Fruit fly (Drosophila melanogaster) whole organism, wandering third instar larva: ENCODE data around the gene Ide.
A peak's percentile ranks its signal among the peaks of the same experiment; 100 is the strongest.

ENCODE experiments used
- Abd-B ChIP-seq: fragments of >200 bp; optimal IDR thresholded peaks from 2 replicates; lab custom pipeline; 2017; ENCODE audit warnings: missing biosample characterization, missing genetic modification characterization
- CG32264 ChIP-seq: fragments of 200-800 bp; sonication (Bioruptor generic); optimal IDR thresholded peaks from 2 replicates; lab custom pipeline; 2016; ENCODE audit warnings: missing biosample characterization, missing genetic modification characterization
- CG9705 ChIP-seq: fragments of 200-800 bp; sonication (Bioruptor generic); optimal IDR thresholded peaks from 2 replicates; lab custom pipeline; 2018; ENCODE audit warnings: missing biosample characterization, mild to moderate bottlenecking, missing genetic modification characterization
- CrebA ChIP-seq: fragments of 200-800 bp; sonication (Bioruptor generic); optimal IDR thresholded peaks from 2 replicates; lab custom pipeline; 2016; ENCODE audit warnings: missing biosample characterization, mild to moderate bottlenecking, missing genetic modification characterization, borderline replicate concordance
- Dfd ChIP-seq: fragments of >200 bp; optimal IDR thresholded peaks from 2 replicates; lab custom pipeline; 2017; ENCODE audit warnings: missing biosample characterization, missing genetic modification characterization
- Dif ChIP-seq: fragments of 200-275, 200-300 bp; sonication (Bioruptor generic); optimal IDR thresholded peaks from 2 replicates; lab custom pipeline; 2018; ENCODE audit warnings: missing biosample characterization, missing genetic modification characterization; ENCODE audit not compliant: partially characterized antibody
- GATAd ChIP-seq: sonication (Bioruptor generic); optimal IDR thresholded peaks from 2 replicates; lab custom pipeline; 2016; ENCODE audit warnings: missing biosample characterization, missing genetic modification characterization
- HLH106 ChIP-seq: fragments of 200-800 bp; optimal IDR thresholded peaks from 3 replicates; lab custom pipeline; 2019; ENCODE audit warnings: missing biosample characterization, mild to moderate bottlenecking, missing genetic modification characterization, moderate library complexity
- Hnf4 ChIP-seq: fragments of 200-800 bp; sonication (Bioruptor generic); optimal IDR thresholded peaks from 2 replicates; lab custom pipeline; 2016; ENCODE audit warnings: missing biosample characterization, mild to moderate bottlenecking, missing genetic modification characterization
- Hr78 ChIP-seq: fragments of >200 bp; optimal IDR thresholded peaks from 2 replicates; lab custom pipeline; 2017; ENCODE audit warnings: missing biosample characterization, missing genetic modification characterization
- Hr83 ChIP-seq: fragments of 200-300 bp; sonication (Bioruptor generic); optimal IDR thresholded peaks from 2 replicates; lab custom pipeline; 2016; ENCODE audit warnings: missing biosample characterization, mild to moderate bottlenecking, missing genetic modification characterization, moderate library complexity; ENCODE audit not compliant: poor library complexity, severe bottlenecking
- Jra ChIP-seq: sonication (Bioruptor generic); optimal IDR thresholded peaks from 2 replicates; lab custom pipeline; 2016; ENCODE audit warnings: missing biosample characterization, missing genetic modification characterization
- Mio ChIP-seq: sonication (Bioruptor generic); optimal IDR thresholded peaks from 2 replicates; lab custom pipeline; 2016; ENCODE audit warnings: missing biosample characterization, missing genetic modification characterization
- Myc ChIP-seq: fragments of >200 bp; optimal IDR thresholded peaks from 2 replicates; lab custom pipeline; 2017
- N ChIP-seq: fragments of >200 bp; optimal IDR thresholded peaks from 2 replicates; lab custom pipeline; 2018; ENCODE audit warnings: missing biosample characterization, missing external identifiers, missing genetic modification characterization
- OdsH ChIP-seq: fragments of 200-800 bp; sonication (Bioruptor generic); optimal IDR thresholded peaks from 2 replicates; lab custom pipeline; 2016; ENCODE audit warnings: missing biosample characterization, mild to moderate bottlenecking, missing genetic modification characterization
- Rel ChIP-seq, 2 experiments: fragments of 200-800 bp; sonication (Bioruptor generic) in 1 of 2; optimal IDR thresholded peaks; 2 replicates in 1 of 2; 3 replicates in 1 of 2; lab custom pipeline; 2016 to 2019; ENCODE audit warnings: mild to moderate bottlenecking in 2 of 2, missing biosample characterization in 2 of 2, missing genetic modification characterization in 2 of 2, moderate library complexity in 1 of 2
- Sp1 ChIP-seq: fragments of 200-800 bp; sonication (Bioruptor generic); optimal IDR thresholded peaks from 3 replicates; lab custom pipeline; 2019; ENCODE audit warnings: missing biosample characterization, mild to moderate bottlenecking, missing genetic modification characterization, moderate library complexity
- Vsx2 ChIP-seq: fragments of 200-300, 225-300 bp; sonication (Bioruptor generic); optimal IDR thresholded peaks from 2 replicates; lab custom pipeline; 2018; ENCODE audit warnings: missing biosample characterization, missing genetic modification characterization; ENCODE audit not compliant: partially characterized antibody
- br ChIP-seq: fragments of 200-800 bp; sonication (Bioruptor generic); optimal IDR thresholded peaks from 2 replicates; lab custom pipeline; 2016; ENCODE audit warnings: missing biosample characterization, missing genetic modification characterization
- brk ChIP-seq: fragments of 200-800 bp; sonication (Bioruptor generic); optimal IDR thresholded peaks from 2 replicates; lab custom pipeline; 2016; ENCODE audit warnings: missing biosample characterization, mild to moderate bottlenecking, missing genetic modification characterization
- dl ChIP-seq, 2 experiments: fragments of 175-275, 200-275 bp in 1 of 2; fragments of 200-275 bp in 1 of 2; sonication (Bioruptor generic); optimal IDR thresholded peaks; lab custom pipeline; 2018; ENCODE audit warnings: mild to moderate bottlenecking in 2 of 2, missing biosample characterization in 2 of 2, missing genetic modification characterization in 2 of 2, moderate library complexity in 2 of 2; ENCODE audit not compliant: partially characterized antibody in 2 of 2, insufficient read depth in 1 of 2
- dmrt93B ChIP-seq: fragments of 200-800 bp; sonication (Bioruptor generic); optimal IDR thresholded peaks from 2 replicates; lab custom pipeline; 2018; ENCODE audit warnings: missing biosample characterization, mild to moderate bottlenecking, missing genetic modification characterization
- dsf ChIP-seq: sonication (Bioruptor generic); optimal IDR thresholded peaks from 2 replicates; lab custom pipeline; 2016; ENCODE audit warnings: missing biosample characterization, missing genetic modification characterization, borderline replicate concordance
- ey ChIP-seq: fragments of 200-800 bp; sonication (Bioruptor generic); optimal IDR thresholded peaks from 2 replicates; lab custom pipeline; 2016; ENCODE audit warnings: missing biosample characterization, missing genetic modification characterization
- foxo ChIP-seq, 2 experiments: fragments of 200-800 bp; sonication (Bioruptor generic); optimal IDR thresholded peaks; 2 replicates in 1 of 2; 3 replicates in 1 of 2; lab custom pipeline; 2016 to 2017; ENCODE audit warnings: missing biosample characterization in 2 of 2, missing genetic modification characterization in 2 of 2
- fru ChIP-seq: fragments of 200-800 bp; sonication (Bioruptor generic); optimal IDR thresholded peaks from 3 replicates; lab custom pipeline; 2016; ENCODE audit warnings: missing biosample characterization, mild to moderate bottlenecking, missing genetic modification characterization
- h ChIP-seq: fragments of 200-800 bp; sonication (Bioruptor generic); optimal IDR thresholded peaks from 3 replicates; lab custom pipeline; 2016; ENCODE audit warnings: missing biosample characterization, mild to moderate bottlenecking, missing genetic modification characterization
- jim ChIP-seq: fragments of 175-275, 200-325 bp; sonication (Bioruptor generic); optimal IDR thresholded peaks from 2 replicates; lab custom pipeline; 2016; ENCODE audit warnings: missing biosample characterization, mild to moderate bottlenecking, missing genetic modification characterization
- lola ChIP-seq: fragments of >200 bp; optimal IDR thresholded peaks from 2 replicates; lab custom pipeline; 2017; ENCODE audit warnings: missing biosample characterization, missing genetic modification characterization
- pan ChIP-seq: fragments of >200 bp; optimal IDR thresholded peaks from 2 replicates; lab custom pipeline; 2017
- psq ChIP-seq: fragments of 200-800 bp; sonication (Bioruptor generic); optimal IDR thresholded peaks from 3 replicates; lab custom pipeline; 2017; ENCODE audit warnings: missing biosample characterization, mild to moderate bottlenecking, missing genetic modification characterization, moderate library complexity
- rgr ChIP-seq: fragments of 200-800 bp; sonication (Bioruptor generic); optimal IDR thresholded peaks from 3 replicates; lab custom pipeline; 2016; ENCODE audit warnings: missing biosample characterization, mild to moderate bottlenecking, missing genetic modification characterization
- sage ChIP-seq: fragments of 200-800 bp; sonication (Bioruptor generic); optimal IDR thresholded peaks from 2 replicates; lab custom pipeline; 2016; ENCODE audit warnings: missing biosample characterization, mild to moderate bottlenecking, missing genetic modification characterization
- sv ChIP-seq: fragments of 200-800 bp; sonication (Bioruptor generic); optimal IDR thresholded peaks from 3 replicates; lab custom pipeline; 2016; ENCODE audit warnings: missing biosample characterization, missing genetic modification characterization
- tai ChIP-seq: sonication (Bioruptor generic); optimal IDR thresholded peaks from 2 replicates; lab custom pipeline; 2016; ENCODE audit warnings: missing biosample characterization, missing genetic modification characterization
- usp ChIP-seq: fragments of >200 bp; optimal IDR thresholded peaks from 2 replicates; lab custom pipeline; 2017; ENCODE audit warnings: missing biosample characterization, missing genetic modification characterization
- woc ChIP-seq: sonication (Bioruptor generic); optimal IDR thresholded peaks from 2 replicates; lab custom pipeline; 2016; ENCODE audit warnings: missing biosample characterization, mild to moderate bottlenecking, missing genetic modification characterization

Ide gene

DNA sequence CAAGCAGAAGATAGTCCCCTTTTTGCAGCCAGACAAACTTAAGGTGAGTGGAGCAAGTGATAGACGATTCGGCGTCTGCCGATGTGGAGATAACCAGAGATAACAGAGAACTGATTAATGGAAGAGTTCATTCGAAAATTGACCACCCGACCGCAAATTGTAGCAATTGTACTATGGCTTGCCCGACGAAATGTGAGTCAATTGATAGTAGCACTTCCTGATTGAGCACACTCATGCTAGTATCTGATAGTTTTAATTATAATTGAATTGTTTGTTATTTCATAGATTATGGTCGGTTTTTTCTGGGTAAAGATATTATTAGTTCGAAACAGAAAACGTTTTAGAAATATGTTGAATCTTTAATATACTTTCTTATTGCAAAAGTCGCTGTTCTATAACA is 21.3 kb downstream of the Ide start:
- TF ChIP-seq lola (GFP tag; lab: Kevin White, UChicago) (no peak), fru (GFP tag; lab: Kevin White, UChicago) (no peak), h (GFP tag; lab: Kevin White, UChicago) (no peak), Mio (no peak), Jra (GFP tag; lab: Kevin White, UChicago) (no peak), N (GFP tag; lab: Kevin White, UChicago) (no peak), CG9705 (no peak), OdsH (GFP tag; lab: Kevin White, UChicago) (no peak)

DNA sequence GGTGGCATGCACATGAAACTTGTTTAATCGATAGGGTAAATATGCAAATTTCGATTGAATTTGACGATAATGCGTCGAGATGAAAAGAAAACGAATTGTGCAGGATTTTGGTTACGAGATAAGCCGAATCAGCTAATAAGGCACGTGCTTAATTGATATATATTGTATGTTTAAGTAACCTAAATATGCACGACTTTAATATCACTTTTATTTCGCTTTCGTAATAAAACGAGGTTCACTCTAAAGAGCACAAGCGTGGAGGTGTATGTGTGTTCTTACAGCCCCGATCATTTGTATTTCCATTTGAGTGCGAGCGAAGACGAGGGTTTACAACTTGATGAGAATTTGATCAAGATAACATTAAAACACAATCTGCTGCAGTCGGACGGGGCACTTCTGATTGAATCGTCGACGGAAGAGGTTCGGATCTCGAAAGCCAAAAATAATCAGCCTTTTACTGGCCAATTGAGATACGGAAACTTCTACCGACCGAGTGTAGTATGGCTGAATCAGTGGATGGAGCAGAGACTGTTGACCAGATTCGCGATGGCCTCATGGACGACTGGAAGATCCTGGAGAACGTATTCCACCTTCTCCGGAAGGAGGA is 21.9 kb downstream of the Ide start:
- TF ChIP-seq ey (GFP tag; lab: Kevin White, UChicago) = peak; percentile 51
- no peak for TF ChIP-seq CG9705
- TF ChIP-seq rgr = peak; percentile 13
- TF ChIP-seq fru (GFP tag; lab: Kevin White, UChicago) = peak; percentile 57
- peak; percentile 10 for TF ChIP-seq Hr83 (GFP tag; lab: Kevin White, UChicago)
- peak; percentile 42 for TF ChIP-seq h (GFP tag; lab: Kevin White, UChicago)
- TF ChIP-seq lola (GFP tag; lab: Kevin White, UChicago) = no peak
- no peak for TF ChIP-seq CrebA
- TF ChIP-seq foxo (GFP tag; optimal IDR thresholded peaks at IDR 0.05; lab: Kevin White, UChicago) = no peak
- peak; percentile 12 for TF ChIP-seq psq
- no peak for TF ChIP-seq woc
- TF ChIP-seq Rel (GFP tag; optimal IDR thresholded peaks at IDR 0.05; lab: Kevin White, UChicago) = no peak
- TF ChIP-seq Rel (tag; optimal IDR thresholded peaks at IDR 0.05; lab: Kevin White, UChicago) = peak; percentile 70
- TF ChIP-seq OdsH (GFP tag; lab: Kevin White, UChicago) = peak; percentile 15

DNA sequence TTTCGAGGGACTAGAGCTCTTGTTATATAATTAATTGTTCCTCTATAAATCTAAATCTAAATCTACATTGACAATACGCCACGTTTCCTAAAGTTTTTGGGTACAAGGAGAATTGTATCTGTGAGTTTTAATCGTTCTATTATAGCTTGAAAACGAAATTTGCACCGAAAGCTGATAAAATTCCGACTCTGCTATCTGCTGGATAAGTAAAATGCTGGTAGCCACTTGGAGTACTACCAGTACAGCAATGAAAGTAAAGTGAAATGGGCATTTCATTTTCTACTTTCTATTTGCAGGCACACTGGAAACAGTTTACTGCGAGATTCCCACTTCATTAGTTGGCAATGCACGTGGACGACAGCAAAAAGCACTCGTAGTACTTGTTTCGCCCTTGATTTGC is 22.5 kb downstream of the Ide start, which contains the start of gene CG5618:
Gene CG5618, plus strand, starts transcription at position 301 of the 400 bp plus-strand sequence.
- no peak for TF ChIP-seq Abd-B (GFP tag; lab: Kevin White, UChicago)
- no peak for TF ChIP-seq Dfd (GFP tag; lab: Kevin White, UChicago)
- TF ChIP-seq Myc = no peak
- TF ChIP-seq dsf = no peak
- no peak for TF ChIP-seq psq
- no peak for TF ChIP-seq CG32264 (GFP tag; lab: Kevin White, UChicago)
- no peak for TF ChIP-seq dmrt93B (GFP tag; lab: Kevin White, UChicago)
- TF ChIP-seq h (GFP tag; lab: Kevin White, UChicago) = no peak
- no peak for TF ChIP-seq Jra (GFP tag; lab: Kevin White, UChicago)
- TF ChIP-seq, all 38 proteins: peak for 0

DNA sequence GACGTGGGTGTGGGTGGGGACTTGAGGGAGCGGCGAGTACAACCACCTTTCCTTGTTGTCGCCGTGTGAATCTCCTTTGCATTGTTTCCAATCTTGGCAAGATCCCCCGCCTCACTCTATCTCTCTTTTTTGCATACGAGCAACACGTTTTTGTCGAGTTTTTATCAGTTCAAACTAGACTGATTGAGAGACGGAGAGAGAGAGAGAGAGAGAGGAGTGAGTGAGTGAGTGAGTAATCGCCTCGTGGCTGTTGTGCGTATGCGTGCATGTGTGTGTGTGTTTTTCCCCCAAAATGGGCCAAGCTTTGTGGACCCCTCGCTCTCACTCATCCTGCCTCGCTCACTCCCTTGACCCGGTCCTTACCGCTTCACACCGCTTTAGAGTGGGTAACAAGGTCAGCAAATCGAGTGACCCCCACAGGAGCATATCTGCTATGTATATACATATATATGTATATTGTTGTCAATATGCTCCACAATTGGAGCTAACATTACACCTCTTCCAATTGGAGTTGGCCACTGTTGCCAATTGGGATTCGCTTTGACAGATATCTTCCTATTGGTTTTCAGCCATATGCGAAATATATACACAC is 26.3 kb downstream of the Ide start:
- TF ChIP-seq Abd-B (GFP tag; lab: Kevin White, UChicago) (no peak), dl (GFP tag; optimal IDR thresholded peaks at IDR 0.05; lab: Kevin White, UChicago; ENCODE audit: insufficient read depth in 1 of 2, partially characterized antibody in 2 of 2) (peak; percentile 55 to 88), Rel (GFP tag; optimal IDR thresholded peaks at IDR 0.05; lab: Kevin White, UChicago) (no peak), Rel (tag; optimal IDR thresholded peaks at IDR 0.05; lab: Kevin White, UChicago) (peak; percentile 100), woc (no peak), HLH106 (no peak), N (GFP tag; lab: Kevin White, UChicago) (no peak), Vsx2 (GFP tag; lab: Kevin White, UChicago) (peak; percentile 65), psq (no peak), tai (no peak), usp (no peak), Sp1 (no peak), lola (GFP tag; lab: Kevin White, UChicago) (no peak), dmrt93B (GFP tag; lab: Kevin White, UChicago) (no peak), CG9705 (no peak), h (GFP tag; lab: Kevin White, UChicago) (peak; percentile 3), CG32264 (GFP tag; lab: Kevin White, UChicago) (no peak), jim (GFP tag; lab: Kevin White, UChicago) (no peak), brk (GFP tag; lab: Kevin White, UChicago) (no peak), foxo (GFP tag; optimal IDR thresholded peaks at IDR 0.05; lab: Kevin White, UChicago) (no peak), Hr83 (GFP tag; lab: Kevin White, UChicago) (no peak), rgr (no peak), ey (GFP tag; lab: Kevin White, UChicago) (no peak), OdsH (GFP tag; lab: Kevin White, UChicago) (no peak), Jra (GFP tag; lab: Kevin White, UChicago) (peak; percentile 48), CrebA (no peak), fru (GFP tag; lab: Kevin White, UChicago) (no peak), Hnf4 (no peak), GATAd (GFP tag; lab: Kevin White, UChicago) (no peak), sage (GFP tag; lab: Kevin White, UChicago) (peak; percentile 6), Hr78 (no peak), Dif (GFP tag; lab: Kevin White, UChicago) (peak; percentile 88), pan (lab: Kevin White, UChicago) (no peak), Dfd (GFP tag; lab: Kevin White, UChicago) (no peak), dsf (no peak), br (GFP tag; lab: Kevin White, UChicago) (no peak), Mio (no peak), sv (no peak), Myc (no peak)
- TF ChIP-seq, all 38 proteins: peak for 7
